Worm (Caenorhabditis elegans) whole organism, L2 larva: ENCODE data around the gene lipl-2.

ENCODE experiments used
- ZK546.5 ChIP-seq: sonication (generic microtip); optimal IDR thresholded peaks from 2 replicates; lab custom pipeline; 2017; ENCODE audit warnings: missing biosample characterization, missing genetic modification characterization
- gmeb-1 ChIP-seq: fragments of 150-350 bp; optimal IDR thresholded peaks from 2 replicates; lab custom pipeline; 2014; ENCODE audit warnings: missing biosample characterization, missing genetic modification characterization
- nhr-12 ChIP-seq: fragments of 150-350 bp; optimal IDR thresholded peaks from 2 replicates; lab custom pipeline; 2014; ENCODE audit warnings: missing biosample characterization, missing genetic modification characterization
- nhr-237 ChIP-seq: fragments of 150-350 bp; optimal IDR thresholded peaks from 2 replicates; lab custom pipeline; 2014; ENCODE audit warnings: missing biosample characterization, missing genetic modification characterization
- skn-1 ChIP-seq: sonication (generic microtip); optimal IDR thresholded peaks from 2 replicates; lab custom pipeline; 2017; ENCODE audit warnings: missing biosample characterization, missing genetic modification characterization

DNA sequence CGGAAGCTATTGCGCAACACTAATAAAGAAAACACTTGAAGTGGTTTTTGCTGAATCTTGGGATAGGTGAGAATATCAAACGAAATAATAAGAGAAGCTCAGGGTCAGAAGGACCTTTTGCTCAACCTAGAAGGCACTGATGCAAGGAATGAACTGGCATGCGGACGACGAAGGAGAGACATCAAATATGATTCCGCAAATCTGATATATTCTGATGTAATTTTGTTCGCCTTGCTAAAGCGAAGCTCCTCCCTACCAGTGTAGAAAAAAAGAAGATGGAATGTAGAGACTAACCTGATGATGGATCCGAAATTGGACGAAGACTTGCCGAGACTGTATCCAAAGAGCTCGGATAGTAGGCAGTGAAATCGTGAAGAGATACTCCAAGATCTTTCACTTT lies 23.4 kb upstream of the lipl-2 start:
- TF ChIP-seq nhr-237 (tag; lab: Kevin White, UChicago) (no peak), gmeb-1 (tag; lab: Kevin White, UChicago) (no peak), nhr-12 (tag; lab: Kevin White, UChicago) (no peak), skn-1 (tag; lab: Kevin White, UChicago) (no peak), ZK546.5 (tag; lab: Kevin White, UChicago) (no peak)
